Worm (Caenorhabditis elegans) whole organism, L2 larva: ENCODE data around the gene K01F9.2.

Experiments used
- C34F6.9 ChIP-seq: fragments of 150-350 bp; optimal IDR thresholded peaks from 2 replicates; lab custom pipeline; 2014; ENCODE audit warnings: missing biosample characterization, missing genetic modification characterization
- F13H6.1 ChIP-seq: sonication (generic microtip); optimal IDR thresholded peaks from 2 replicates; lab custom pipeline; 2016; ENCODE audit warnings: missing genetic modification characterization, missing compliant biosample characterization
- R02D3.7 ChIP-seq: fragments of 150-350 bp; optimal IDR thresholded peaks from 2 replicates; lab custom pipeline; 2014; ENCODE audit warnings: missing biosample characterization, missing genetic modification characterization
- Y55F3AM.14 ChIP-seq: fragments of 200-800 bp; sonication (Bioruptor generic); optimal IDR thresholded peaks from 2 replicates; lab custom pipeline; 2018; ENCODE audit warnings: mild to moderate bottlenecking, missing genetic modification characterization, missing compliant biosample characterization
- ZK546.5 ChIP-seq: sonication (generic microtip); optimal IDR thresholded peaks from 2 replicates; lab custom pipeline; 2017; ENCODE audit warnings: missing biosample characterization, missing genetic modification characterization
- alr-1 ChIP-seq: fragments of 150-350 bp; optimal IDR thresholded peaks from 2 replicates; lab custom pipeline; 2014; ENCODE audit warnings: missing biosample characterization, missing genetic modification characterization
- aly-2 ChIP-seq: fragments of 150-350 bp; optimal IDR thresholded peaks from 2 replicates; lab custom pipeline; 2014; ENCODE audit warnings: missing biosample characterization, missing genetic modification characterization
- ama-1 ChIP-seq: fragments of 150-350 bp; optimal IDR thresholded peaks from 2 replicates; lab custom pipeline; 2018; ENCODE audit warnings: inconsistent platforms
- blmp-1 ChIP-seq: sonication (generic microtip); optimal IDR thresholded peaks from 2 replicates; lab custom pipeline; 2017; ENCODE audit warnings: missing genetic modification characterization, mild to moderate bottlenecking, missing compliant biosample characterization, antibody characterized with exemption, moderate library complexity; ENCODE audit not compliant: insufficient read depth
- ceh-16 ChIP-seq: fragments of 150-350 bp; optimal IDR thresholded peaks from 2 replicates; lab custom pipeline; 2014; ENCODE audit warnings: missing biosample characterization, missing genetic modification characterization
- ceh-82 ChIP-seq: fragments of 150-350 bp; optimal IDR thresholded peaks from 2 replicates; lab custom pipeline; 2014; ENCODE audit warnings: missing biosample characterization, missing genetic modification characterization
- crh-2 ChIP-seq: sonication (generic microtip); optimal IDR thresholded peaks from 2 replicates; lab custom pipeline; 2017; ENCODE audit warnings: missing biosample characterization, missing genetic modification characterization
- dmd-4 ChIP-seq: sonication (generic microtip); optimal IDR thresholded peaks from 2 replicates; lab custom pipeline; 2017; ENCODE audit warnings: missing biosample characterization, missing genetic modification characterization
- egl-27 ChIP-seq: sonication (generic microtip); optimal IDR thresholded peaks from 3 replicates; lab custom pipeline; 2017; ENCODE audit warnings: missing biosample characterization, missing genetic modification reagents, missing genetic modification characterization
- elt-1 ChIP-seq: fragments of 150-350 bp; optimal IDR thresholded peaks from 2 replicates; lab custom pipeline; 2014; ENCODE audit warnings: missing biosample characterization, missing genetic modification characterization
- elt-3 ChIP-seq: sonication (generic microtip); optimal IDR thresholded peaks from 2 replicates; lab custom pipeline; 2017; ENCODE audit warnings: missing biosample characterization, missing genetic modification characterization
- fos-1 ChIP-seq: fragments of 150-350 bp; optimal IDR thresholded peaks from 2 replicates; lab custom pipeline; 2014; ENCODE audit warnings: missing biosample characterization, missing genetic modification characterization
- gmeb-1 ChIP-seq: fragments of 150-350 bp; optimal IDR thresholded peaks from 2 replicates; lab custom pipeline; 2014; ENCODE audit warnings: missing biosample characterization, missing genetic modification characterization
- lin-11 ChIP-seq: fragments of 150-350 bp; sonication (generic microtip); optimal IDR thresholded peaks from 2 replicates; lab custom pipeline; 2014; ENCODE audit warnings: missing biosample characterization, missing genetic modification characterization, inconsistent platforms, mixed read lengths
- lin-13 ChIP-seq: fragments of 150-350 bp; optimal IDR thresholded peaks from 2 replicates; lab custom pipeline; 2014; ENCODE audit warnings: missing biosample characterization, missing genetic modification reagents, missing genetic modification characterization
- lin-39 ChIP-seq: fragments of 150-350 bp; optimal IDR thresholded peaks from 2 replicates; lab custom pipeline; 2014; ENCODE audit warnings: missing biosample characterization, missing genetic modification reagents, missing genetic modification characterization
- lsy-2 ChIP-seq, 2 experiments: fragments of 150-350 bp in 1 of 2; sonication (generic microtip) in 1 of 2; optimal IDR thresholded peaks; 2 replicates each; lab custom pipeline; 2014 to 2017; ENCODE audit warnings: missing biosample characterization in 2 of 2, missing genetic modification characterization in 2 of 2
- mab-5 ChIP-seq: fragments of 150-350 bp; optimal IDR thresholded peaks from 2 replicates; lab custom pipeline; 2014; ENCODE audit warnings: missing biosample characterization, missing genetic modification characterization
- mbf-1 ChIP-seq: sonication (generic microtip); optimal IDR thresholded peaks from 2 replicates; lab custom pipeline; 2017; ENCODE audit warnings: missing biosample characterization, missing genetic modification characterization
- mdl-1 ChIP-seq, 2 experiments: fragments of 150-350 bp in 1 of 2; sonication (generic microtip) in 1 of 2; optimal IDR thresholded peaks; 2 replicates each; lab custom pipeline; 2017; ENCODE audit warnings: missing biosample characterization in 2 of 2, missing genetic modification characterization in 2 of 2
- nhr-10 ChIP-seq: sonication (generic microtip); optimal IDR thresholded peaks from 2 replicates; lab custom pipeline; 2017; ENCODE audit warnings: missing biosample characterization, missing genetic modification characterization
- nhr-11 ChIP-seq: fragments of 150-350 bp; optimal IDR thresholded peaks from 2 replicates; lab custom pipeline; 2014; ENCODE audit warnings: missing biosample characterization, missing genetic modification characterization
- nhr-12 ChIP-seq: fragments of 150-350 bp; optimal IDR thresholded peaks from 2 replicates; lab custom pipeline; 2014; ENCODE audit warnings: missing biosample characterization, missing genetic modification characterization
- nhr-129 ChIP-seq: fragments of 150-350 bp; optimal IDR thresholded peaks from 2 replicates; lab custom pipeline; 2014; ENCODE audit warnings: missing biosample characterization, missing genetic modification characterization
- nhr-21 ChIP-seq: fragments of 150-350 bp; optimal IDR thresholded peaks from 2 replicates; lab custom pipeline; 2014; ENCODE audit warnings: missing biosample characterization, missing genetic modification characterization
- nhr-23 ChIP-seq: fragments of 150-350 bp; optimal IDR thresholded peaks from 2 replicates; lab custom pipeline; 2014; ENCODE audit warnings: missing biosample characterization, missing genetic modification reagents, missing genetic modification characterization
- nhr-237 ChIP-seq: fragments of 150-350 bp; optimal IDR thresholded peaks from 2 replicates; lab custom pipeline; 2014; ENCODE audit warnings: missing biosample characterization, missing genetic modification characterization
- nhr-25 ChIP-seq: fragments of 150-350 bp; sonication (generic microtip); optimal IDR thresholded peaks from 3 replicates; lab custom pipeline; 2014; ENCODE audit warnings: missing biosample characterization, missing genetic modification characterization
- nhr-6 ChIP-seq: fragments of 150-350 bp; optimal IDR thresholded peaks from 2 replicates; lab custom pipeline; 2014; ENCODE audit warnings: missing biosample characterization, missing genetic modification characterization
- nhr-77 ChIP-seq: fragments of 150-350 bp; optimal IDR thresholded peaks from 2 replicates; lab custom pipeline; 2014; ENCODE audit warnings: missing biosample characterization, missing genetic modification characterization
- peb-1 ChIP-seq: fragments of 150-350 bp; optimal IDR thresholded peaks from 2 replicates; lab custom pipeline; 2014; ENCODE audit warnings: missing biosample characterization, missing genetic modification characterization
- sem-4 ChIP-seq: fragments of 150-350 bp; optimal IDR thresholded peaks from 2 replicates; lab custom pipeline; 2014; ENCODE audit warnings: missing biosample characterization, missing genetic modification reagents, missing genetic modification characterization
- skn-1 ChIP-seq: sonication (generic microtip); optimal IDR thresholded peaks from 2 replicates; lab custom pipeline; 2017; ENCODE audit warnings: missing biosample characterization, missing genetic modification characterization
- sma-3 ChIP-seq: sonication (generic microtip); optimal IDR thresholded peaks from 2 replicates; lab custom pipeline; 2016; ENCODE audit warnings: missing genetic modification reagents, missing genetic modification characterization, missing compliant biosample characterization
- sma-9 ChIP-seq, 2 experiments: fragments of 150-350 bp in 1 of 2; sonication (generic microtip) in 1 of 2; optimal IDR thresholded peaks; 2 replicates each; lab custom pipeline; 2014 to 2016; ENCODE audit warnings: missing genetic modification characterization in 2 of 2, mild to moderate bottlenecking in 1 of 2, missing biosample characterization in 1 of 2, missing compliant biosample characterization in 1 of 2, missing genetic modification reagents in 1 of 2, moderate library complexity in 1 of 2
- snpc-4 ChIP-seq: fragments of 150-350 bp; optimal IDR thresholded peaks from 2 replicates; lab custom pipeline; 2014; ENCODE audit warnings: missing biosample characterization, missing genetic modification characterization
- unc-39 ChIP-seq: fragments of 150-350 bp; optimal IDR thresholded peaks from 2 replicates; lab custom pipeline; 2014; ENCODE audit warnings: missing biosample characterization, missing genetic modification characterization
- unc-55 ChIP-seq: fragments of 150-350 bp; sonication (generic microtip); optimal IDR thresholded peaks from 3 replicates; lab custom pipeline; 2014; ENCODE audit warnings: missing biosample characterization, missing genetic modification reagents, missing genetic modification characterization
- unc-62 ChIP-seq: fragments of 150-350 bp; optimal IDR thresholded peaks from 2 replicates; lab custom pipeline; 2014; ENCODE audit warnings: missing biosample characterization, missing genetic modification reagents, missing genetic modification characterization
- zag-1 ChIP-seq: fragments of 150-350 bp; optimal IDR thresholded peaks from 2 replicates; lab custom pipeline; 2014; ENCODE audit warnings: missing biosample characterization, missing genetic modification characterization
- ztf-1 ChIP-seq: fragments of 200-800 bp; sonication (Bioruptor generic); conservative IDR thresholded peaks from 2 replicates; pipeline ENCODE4 v1.3.6; 2022; ENCODE audit warnings: missing genetic modification characterization, missing compliant biosample characterization
- ztf-11 ChIP-seq: sonication (generic microtip); optimal IDR thresholded peaks from 2 replicates; lab custom pipeline; 2017; ENCODE audit warnings: missing biosample characterization, missing genetic modification characterization
- ztf-4 ChIP-seq: fragments of 150-350 bp; optimal IDR thresholded peaks from 2 replicates; lab custom pipeline; 2014; ENCODE audit warnings: missing biosample characterization, missing genetic modification characterization

K01F9.2 gene

ce11 chrIII:8904914-8905665 is 28.2 kb upstream of the K01F9.2 start, which contains the start of gene unc-32 (continued):
- no peak for TF ChIP-seq nhr-12 (tag; lab: Kevin White, UChicago)
- TF ChIP-seq mdl-1 (tag; optimal IDR thresholded peaks at IDR 0.05; lab: Kevin White, UChicago) = peak in 1 of 2 experiments; percentile 69
- no peak for TF ChIP-seq elt-3 (tag; lab: Kevin White, UChicago)
- TF ChIP-seq nhr-10 (tag; lab: Kevin White, UChicago) = no peak
- no peak for TF ChIP-seq dmd-4 (tag; lab: Kevin White, UChicago)
- no peak for TF ChIP-seq skn-1 (tag; lab: Kevin White, UChicago)
- TF ChIP-seq, all 48 proteins: peak for 12

ce11 chrIII:8904044-8904443 is 27.1 kb upstream of the K01F9.2 start, which contains the start of gene lin-9:
TSS of gene lin-9 (minus strand) at chrIII:8904131.
- TF ChIP-seq unc-39 (no peak), ama-1 (lab: Kevin White, UChicago) (peak; percentile 68), nhr-25 (tag; lab: Kevin White, UChicago) (peak; percentile 97), lin-39 (tag; lab: Kevin White, UChicago) (peak; percentile 26), snpc-4 (tag; lab: Kevin White, UChicago) (peak; percentile 85), zag-1 (tag; lab: Kevin White, UChicago) (peak; percentile 83), unc-55 (GFP tag; lab: Kevin White, UChicago) (peak; percentile 98), blmp-1 (tag; lab: Kevin White, UChicago) (peak; percentile 81), mdl-1 (tag; optimal IDR thresholded peaks at IDR 0.05; lab: Kevin White, UChicago) (peak; percentile 57 to 83), R02D3.7 (tag; lab: Kevin White, UChicago) (peak; percentile 74), alr-1 (tag; lab: Kevin White, UChicago) (no peak), crh-2 (tag; lab: Kevin White, UChicago) (peak; percentile 97), C34F6.9 (tag; lab: Kevin White, UChicago) (peak; percentile 97), nhr-12 (tag; lab: Kevin White, UChicago) (peak; percentile 47), lsy-2 (tag; optimal IDR thresholded peaks at IDR 0.05; lab: Kevin White, UChicago) (peak; percentile 99 to 100), elt-3 (tag; lab: Kevin White, UChicago) (no peak), elt-1 (tag; lab: Kevin White, UChicago) (no peak), peb-1 (no peak), nhr-6 (tag; lab: Kevin White, UChicago) (peak; percentile 81), ztf-4 (tag; lab: Kevin White, UChicago) (peak; percentile 94), skn-1 (tag; lab: Kevin White, UChicago) (no peak), ceh-82 (tag; lab: Kevin White, UChicago) (peak; percentile 78), lin-11 (peak; percentile 92), ceh-16 (tag; lab: Kevin White, UChicago) (peak; percentile 73), egl-27 (tag; lab: Kevin White, UChicago) (peak; percentile 86), Y55F3AM.14 (GFP tag; lab: Kevin White, UChicago) (peak; percentile 89), ztf-11 (tag; lab: Kevin White, UChicago) (peak; percentile 25), nhr-10 (tag; lab: Kevin White, UChicago) (peak; percentile 80), nhr-237 (peak; percentile 55), nhr-11 (tag; lab: Kevin White, UChicago) (no peak), fos-1 (tag; lab: Kevin White, UChicago) (peak; percentile 90), aly-2 (tag; lab: Kevin White, UChicago) (peak; percentile 11), nhr-77 (peak; percentile 54), mab-5 (tag; lab: Kevin White, UChicago) (peak; percentile 96), dmd-4 (tag; lab: Kevin White, UChicago) (no peak), ztf-1 (no peak), sem-4 (tag; lab: Kevin White, UChicago) (peak; percentile 91), lin-13 (GFP tag; lab: Kevin White, UChicago) (peak; percentile 97), unc-62 (GFP tag; lab: Kevin White, UChicago) (peak; percentile 8), nhr-21 (tag; lab: Kevin White, UChicago) (peak; percentile 95), gmeb-1 (tag; lab: Kevin White, UChicago) (peak; percentile 97), F13H6.1 (tag; lab: Kevin White, UChicago) (peak; percentile 96), nhr-129 (tag; lab: Kevin White, UChicago) (peak; percentile 87), ZK546.5 (peak; percentile 72), nhr-23 (tag; lab: Kevin White, UChicago) (no peak), sma-9 (GFP tag; optimal IDR thresholded peaks at IDR 0.05; lab: Kevin White, UChicago) (peak; percentile 97), sma-9 (tag; optimal IDR thresholded peaks at IDR 0.05; lab: Kevin White, UChicago) (no peak), mbf-1 (tag; lab: Kevin White, UChicago) (no peak), sma-3 (GFP tag; lab: Kevin White, UChicago) (peak; percentile 95)
